Fruit fly (Drosophila melanogaster): ENCODE data around the gene CatB.

The CatB gene

dm6 chr2L:8740757-8741278 is 35.4 kb downstream of the CatB start:
- no peak for TF ChIP-seq h (optimal IDR thresholded peaks at IDR 0.05)
- no peak for TF ChIP-seq insv (optimal IDR thresholded peaks at IDR 0.05)
- TF ChIP-seq ttk (optimal IDR thresholded peaks at IDR 0.05), result no peak
- no peak for TF ChIP-seq Myc (optimal IDR thresholded peaks at IDR 0.05)
- TF ChIP-seq psq (optimal IDR thresholded peaks at IDR 0.05), result no peak
- TF ChIP-seq Sin3A (optimal IDR thresholded peaks at IDR 0.05), result no peak

DNA sequence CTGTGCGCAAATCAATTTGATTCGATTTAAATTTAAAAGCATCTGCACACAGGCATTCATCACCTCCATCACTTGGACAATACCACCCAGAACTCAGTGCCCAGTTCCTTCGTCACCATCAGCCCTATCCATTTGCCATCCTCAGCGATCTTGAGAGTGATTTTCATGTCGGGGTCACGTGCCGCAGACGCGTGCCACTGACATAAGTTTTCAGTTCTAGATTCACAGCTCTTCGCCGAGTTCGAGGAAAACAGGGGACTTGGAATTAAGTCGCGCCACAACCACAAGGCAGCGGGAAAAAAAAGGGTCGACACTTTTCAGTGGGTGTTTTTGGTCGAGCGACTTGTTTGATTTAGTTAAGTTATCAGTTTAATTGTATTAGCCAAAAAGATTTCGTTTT is 37.7 kb downstream of the CatB start:
- no peak for TF ChIP-seq insv (optimal IDR thresholded peaks at IDR 0.05)
- TF ChIP-seq h (optimal IDR thresholded peaks at IDR 0.05), result no peak
- no peak for TF ChIP-seq Myc (optimal IDR thresholded peaks at IDR 0.05)
- no peak for TF ChIP-seq Sin3A (optimal IDR thresholded peaks at IDR 0.05)
- TF ChIP-seq psq (optimal IDR thresholded peaks at IDR 0.05), result no peak
- TF ChIP-seq ttk (optimal IDR thresholded peaks at IDR 0.05), result no peak

DNA sequence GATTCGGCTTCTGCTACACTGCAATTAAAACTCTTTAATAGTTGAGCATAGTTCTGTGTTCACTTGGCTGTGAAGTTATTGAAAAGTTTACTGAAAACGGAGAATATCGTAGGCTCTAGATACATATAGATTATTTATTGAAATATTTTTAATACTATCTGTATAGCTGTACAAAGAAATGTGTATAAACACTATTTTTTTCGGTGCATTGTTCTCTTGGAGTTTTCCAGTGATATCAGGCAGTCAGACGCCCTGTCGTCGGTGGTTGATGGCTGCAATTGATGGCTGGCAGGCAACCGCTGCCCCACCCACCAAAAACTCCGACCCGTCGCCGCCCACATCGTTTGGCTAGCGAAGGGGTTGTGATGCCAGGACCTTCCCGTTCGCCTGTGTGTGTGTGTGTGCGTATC is 41.0 kb downstream of the CatB start:
- TF ChIP-seq ttk (optimal IDR thresholded peaks at IDR 0.05), result no peak
- no peak for TF ChIP-seq psq (optimal IDR thresholded peaks at IDR 0.05)
- TF ChIP-seq Sin3A (optimal IDR thresholded peaks at IDR 0.05), result no peak

dm6 chr2L:8747480-8747879 is 42.1 kb downstream of the CatB start:
- TF ChIP-seq ttk (optimal IDR thresholded peaks at IDR 0.05), result no peak
- no peak for TF ChIP-seq psq (optimal IDR thresholded peaks at IDR 0.05)
- TF ChIP-seq h (optimal IDR thresholded peaks at IDR 0.05), result no peak
- no peak for TF ChIP-seq Sin3A (optimal IDR thresholded peaks at IDR 0.05)
- TF ChIP-seq Myc (optimal IDR thresholded peaks at IDR 0.05), result no peak
- TF ChIP-seq insv (optimal IDR thresholded peaks at IDR 0.05), result no peak

DNA sequence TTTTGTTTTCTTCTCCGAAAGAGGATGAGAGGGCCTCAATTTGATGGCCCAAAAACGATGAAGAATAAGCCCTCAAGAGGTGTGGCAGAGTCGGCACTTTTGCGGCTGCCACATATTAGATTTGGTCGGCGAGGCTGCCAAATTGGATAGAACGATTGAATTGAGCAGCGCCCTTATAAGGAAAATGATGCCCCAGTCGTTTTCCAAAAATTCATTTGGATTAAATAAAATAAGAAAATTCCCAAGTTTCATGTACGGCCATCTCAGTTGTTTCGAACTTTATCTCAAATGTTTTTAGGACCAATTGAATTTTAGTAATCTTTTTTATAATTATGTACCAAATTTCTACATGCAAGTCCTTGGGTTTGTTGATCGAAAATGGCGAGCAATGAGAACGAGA is 46.6 kb downstream of the CatB start, which contains the start of the genes CG45307 and CG12438:
Gene CG45307 (minus strand): TSS at position 101 of the 400 bp plus-strand sequence.
Gene CG12438 (plus strand): TSS at position 264 of the 400 bp plus-strand sequence.
- TF ChIP-seq Sin3A (optimal IDR thresholded peaks at IDR 0.05), result no peak
- TF ChIP-seq psq (optimal IDR thresholded peaks at IDR 0.05), result no peak
- TF ChIP-seq ttk (optimal IDR thresholded peaks at IDR 0.05), result no peak
- TF ChIP-seq insv (optimal IDR thresholded peaks at IDR 0.05), result no peak
- no peak for TF ChIP-seq h (optimal IDR thresholded peaks at IDR 0.05)
- no peak for TF ChIP-seq Myc (optimal IDR thresholded peaks at IDR 0.05)
